Worm (Caenorhabditis elegans): ENCODE results near the gene F55H2.7.

F55H2.7 gene

ce11 chrIII:9497412-9497811 lies 18.6 kb downstream of the F55H2.7 start:
- TF ChIP-seq nhr-21 (tag; optimal IDR thresholded peaks at IDR 0.05) (no peak), blmp-1 (tag; optimal IDR thresholded peaks at IDR 0.05; ENCODE audit: insufficient read depth) (no peak), nhr-77 (tag; optimal IDR thresholded peaks at IDR 0.05) (no peak), nhr-12 (tag; optimal IDR thresholded peaks at IDR 0.05) (no peak), elt-1 (tag; optimal IDR thresholded peaks at IDR 0.05) (no peak), peb-1 (tag; optimal IDR thresholded peaks at IDR 0.05) (no peak), sem-4 (tag; optimal IDR thresholded peaks at IDR 0.05) (no peak), fos-1 (tag; optimal IDR thresholded peaks at IDR 0.05) (no peak), ztf-4 (tag; optimal IDR thresholded peaks at IDR 0.05) (no peak), nhr-10 (tag; optimal IDR thresholded peaks at IDR 0.05) (no peak), zag-1 (tag; optimal IDR thresholded peaks at IDR 0.05) (no peak), nhr-11 (tag; optimal IDR thresholded peaks at IDR 0.05) (no peak), Y55F3AM.14 (GFP tag; optimal IDR thresholded peaks at IDR 0.05) (no peak), ztf-1 (GFP tag; conservative IDR thresholded peaks at IDR 0.05) (no peak), skn-1 (tag; optimal IDR thresholded peaks at IDR 0.05) (no peak)

- no peak for TF ChIP-seq zag-1 (tag; optimal IDR thresholded peaks at IDR 0.05)
- no peak for TF ChIP-seq dmd-4 (tag; optimal IDR thresholded peaks at IDR 0.05)
- TF ChIP-seq sma-9 (GFP tag; optimal IDR thresholded peaks at IDR 0.05): no peak
- no peak for TF ChIP-seq sma-9 (tag; optimal IDR thresholded peaks at IDR 0.05)
- no peak for TF ChIP-seq nhr-11 (tag; optimal IDR thresholded peaks at IDR 0.05)
- no peak for TF ChIP-seq ztf-4 (tag; optimal IDR thresholded peaks at IDR 0.05)
- TF ChIP-seq ceh-82 (tag; optimal IDR thresholded peaks at IDR 0.05): no peak
- no peak for TF ChIP-seq sma-3 (GFP tag; optimal IDR thresholded peaks at IDR 0.05)
- no peak for TF ChIP-seq ztf-1 (GFP tag; conservative IDR thresholded peaks at IDR 0.05)
- TF ChIP-seq lin-13 (GFP tag; optimal IDR thresholded peaks at IDR 0.05): no peak
Observed at ce11 chrIII:9496083-9496482, 20.0 kb downstream of the F55H2.7 start.

ce11 chrIII:9494209-9494608 lies 21.8 kb downstream of the F55H2.7 start:
- TF ChIP-seq elt-1 (tag; optimal IDR thresholded peaks at IDR 0.05): no peak
- no peak for TF ChIP-seq R02D3.7 (tag; optimal IDR thresholded peaks at IDR 0.05)
- no peak for TF ChIP-seq unc-62 (GFP tag; optimal IDR thresholded peaks at IDR 0.05)
- no peak for TF ChIP-seq nhr-10 (tag; optimal IDR thresholded peaks at IDR 0.05)
- no peak for TF ChIP-seq fos-1 (tag; optimal IDR thresholded peaks at IDR 0.05)
- no peak for TF ChIP-seq sma-9 (GFP tag; optimal IDR thresholded peaks at IDR 0.05)
- TF ChIP-seq sma-9 (tag; optimal IDR thresholded peaks at IDR 0.05): no peak
- TF ChIP-seq crh-2 (tag; optimal IDR thresholded peaks at IDR 0.05): no peak
- no peak for TF ChIP-seq ceh-16 (tag; optimal IDR thresholded peaks at IDR 0.05)
- TF ChIP-seq nhr-77 (tag; optimal IDR thresholded peaks at IDR 0.05): no peak
- no peak for TF ChIP-seq lin-39 (tag; optimal IDR thresholded peaks at IDR 0.05)
- no peak for TF ChIP-seq snpc-4 (tag; optimal IDR thresholded peaks at IDR 0.05)
- TF ChIP-seq nhr-21 (tag; optimal IDR thresholded peaks at IDR 0.05): no peak
- no peak for TF ChIP-seq nhr-12 (tag; optimal IDR thresholded peaks at IDR 0.05)

ce11 chrIII:9490783-9491547 lies 25.1 kb downstream of the F55H2.7 start, which contains the start of the genes dars-1 and ctr-9:
dars-1 (minus strand) TSS chrIII:9491215.
ctr-9 (plus strand) TSS chrIII:9491396.
- TF ChIP-seq lsy-2 (tag; optimal IDR thresholded peaks at IDR 0.05): peak in 1 of 2 experiments; percentile 51
- no peak for TF ChIP-seq aly-2 (tag; optimal IDR thresholded peaks at IDR 0.05)
- TF ChIP-seq nhr-10 (tag; optimal IDR thresholded peaks at IDR 0.05): no peak
- no peak for TF ChIP-seq mab-5 (tag; optimal IDR thresholded peaks at IDR 0.05)
- no peak for TF ChIP-seq lin-39 (tag; optimal IDR thresholded peaks at IDR 0.05)
- no peak for TF ChIP-seq mdl-1 (tag; optimal IDR thresholded peaks at IDR 0.05)
- TF ChIP-seq R02D3.7 (tag; optimal IDR thresholded peaks at IDR 0.05): no peak
- TF ChIP-seq C34F6.9 (tag; optimal IDR thresholded peaks at IDR 0.05): peak; percentile 5
- TF ChIP-seq nhr-11 (tag; optimal IDR thresholded peaks at IDR 0.05): no peak
- no peak for TF ChIP-seq dmd-4 (tag; optimal IDR thresholded peaks at IDR 0.05)
- peak; percentile 66 for TF ChIP-seq nhr-129 (tag; optimal IDR thresholded peaks at IDR 0.05)
- TF ChIP-seq unc-55 (GFP tag; optimal IDR thresholded peaks at IDR 0.05): peak; percentile 18

ce11 chrIII:9489798-9490197 lies 26.2 kb downstream of the F55H2.7 start:
- TF ChIP-seq fos-1 (tag; optimal IDR thresholded peaks at IDR 0.05) (no peak), mdl-1 (tag; optimal IDR thresholded peaks at IDR 0.05) (no peak), nhr-129 (tag; optimal IDR thresholded peaks at IDR 0.05) (no peak), elt-1 (tag; optimal IDR thresholded peaks at IDR 0.05) (no peak), ztf-11 (tag; optimal IDR thresholded peaks at IDR 0.05) (no peak), R02D3.7 (tag; optimal IDR thresholded peaks at IDR 0.05) (no peak), nhr-237 (tag; optimal IDR thresholded peaks at IDR 0.05) (no peak)

Measured in whole organism, L2 larva.